Worm (Caenorhabditis elegans): Measurements from ENCODE around the gene T21D12.12.

DNA sequence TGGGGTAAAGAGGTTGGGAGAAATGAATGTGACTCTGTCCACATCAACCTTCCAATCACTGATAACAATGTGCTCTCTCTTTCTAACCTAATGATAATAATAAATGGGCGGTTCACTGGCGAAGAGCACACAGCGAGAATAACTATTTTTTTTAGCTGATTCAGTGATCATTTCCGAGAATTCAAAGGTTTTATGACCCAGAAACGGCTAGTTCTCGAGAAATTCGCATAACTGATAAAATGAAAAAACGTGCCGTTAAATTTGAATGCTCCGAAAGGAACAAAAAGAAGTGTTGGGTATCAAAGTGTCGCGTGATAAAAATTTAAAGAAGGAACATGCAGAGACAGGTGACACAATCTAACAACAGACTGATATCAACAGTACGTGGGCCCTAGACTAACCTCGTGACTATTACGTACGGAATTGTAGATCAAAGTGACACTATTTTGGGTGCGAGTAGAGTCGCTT lies 29.5 kb downstream of the T21D12.12 start:
- TF ChIP-seq lsy-2 (tag; optimal IDR thresholded peaks at IDR 0.05) (no peak), ztf-11 (tag; optimal IDR thresholded peaks at IDR 0.05) (no peak), elt-3 (tag; optimal IDR thresholded peaks at IDR 0.05) (no peak), lin-13 (tag; optimal IDR thresholded peaks at IDR 0.05) (no peak), elt-1 (tag; optimal IDR thresholded peaks at IDR 0.05; ENCODE audit: borderline replicate concordance, insufficient read depth) (no peak), nhr-28 (tag; optimal IDR thresholded peaks at IDR 0.05) (no peak), unc-62 (GFP tag; optimal IDR thresholded peaks at IDR 0.05) (no peak), unc-39 (tag; optimal IDR thresholded peaks at IDR 0.05) (no peak), snpc-4 (tag; optimal IDR thresholded peaks at IDR 0.05) (no peak), mab-5 (tag; optimal IDR thresholded peaks at IDR 0.05) (no peak)
